Worm (Caenorhabditis elegans): ENCODE results near the gene F31D4.8.

DNA sequence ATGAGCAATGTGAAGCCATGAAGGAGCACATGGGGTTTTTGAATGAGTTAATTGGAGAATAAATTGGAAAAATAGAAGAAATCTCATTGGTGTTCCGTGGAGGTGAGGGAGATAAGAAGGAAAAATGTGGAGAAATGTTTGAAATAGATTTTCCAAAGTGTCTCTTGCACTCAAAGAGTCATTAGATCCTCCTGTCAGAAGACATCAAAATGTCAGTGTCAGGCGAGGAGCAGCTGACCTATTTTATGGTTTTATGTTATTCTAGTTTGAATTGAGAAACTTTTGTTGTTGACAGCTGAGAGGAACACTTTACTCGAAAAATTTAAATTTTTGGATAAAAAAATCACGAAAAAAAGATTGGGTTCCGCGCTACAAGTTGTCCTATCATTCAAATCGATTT, 17.6 kb downstream of the F31D4.8 start, which contains the start of gene clec-264:
- TF ChIP-seq ets-4 (tag; optimal IDR thresholded peaks at IDR 0.05), result no peak
- no peak for TF ChIP-seq ceh-24 (tag; optimal IDR thresholded peaks at IDR 0.05)
- TF ChIP-seq pqm-1 (tag; optimal IDR thresholded peaks at IDR 0.05), result no peak
- TF ChIP-seq ceh-19 (GFP tag; optimal IDR thresholded peaks at IDR 0.05), result no peak
- no peak for TF ChIP-seq pha-4 (tag; optimal IDR thresholded peaks at IDR 0.05)
- no peak for TF ChIP-seq ceh-34 (tag; optimal IDR thresholded peaks at IDR 0.05)
- no peak for TF ChIP-seq zip-5 (tag; optimal IDR thresholded peaks at IDR 0.05)
- no peak for TF ChIP-seq dmd-4 (tag; optimal IDR thresholded peaks at IDR 0.05; ENCODE audit: borderline replicate concordance)
- no peak for TF ChIP-seq K02D7.2 (tag; optimal IDR thresholded peaks at IDR 0.05)
- TF ChIP-seq dve-1 (tag; optimal IDR thresholded peaks at IDR 0.05), result no peak
- TF ChIP-seq nfya-1 (tag; optimal IDR thresholded peaks at IDR 0.05), result no peak

Data from whole organism, late embryonic.